Fruit fly (Drosophila melanogaster): ENCODE results near the gene CG42402.
A peak's percentile ranks its signal among the peaks of the same experiment; 100 is the strongest.
"Not testable (repeated sequence)": the region's sequence is repeated elsewhere in the genome, so short reads cannot be mapped to it uniquely, and the experiment has no call there.

The CG42402 gene

DNA sequence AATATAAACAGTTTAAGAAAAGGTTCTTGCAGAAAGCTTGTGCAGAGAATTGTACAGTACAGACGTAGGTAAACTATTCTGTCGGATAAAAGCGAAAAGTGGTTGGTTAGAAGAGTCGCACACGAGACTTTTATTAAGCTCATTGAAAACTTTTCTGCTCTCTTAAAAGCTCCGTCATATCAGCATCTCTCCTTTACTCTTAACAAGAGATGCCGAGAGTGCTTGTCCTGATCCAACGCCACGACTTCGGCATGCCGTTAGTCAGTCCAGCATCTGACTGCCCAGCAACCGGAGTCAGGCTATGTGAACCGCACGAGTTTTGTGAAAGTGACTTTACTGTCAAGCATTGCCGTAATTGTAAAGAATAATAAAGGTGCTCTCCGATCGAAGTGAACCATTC, at the start of gene CG42402:
TSS of gene CG42402 (plus strand) at position 282 of the 400 bp plus-strand sequence.
- TF ChIP-seq fd96Ca (GFP tag; IDR thresholded peaks at IDR 0.05) (no peak), CG10348 (GFP tag; IDR thresholded peaks at IDR 0.05) (no peak), CG12605 (GFP tag; IDR thresholded peaks at IDR 0.05) (no peak), rn (GFP tag; IDR thresholded peaks at IDR 0.05) (no peak), Pif1A (GFP tag; optimal IDR thresholded peaks at IDR 0.05) (no peak), CG14655 (GFP tag; optimal IDR thresholded peaks at IDR 0.05) (no peak)

DNA sequence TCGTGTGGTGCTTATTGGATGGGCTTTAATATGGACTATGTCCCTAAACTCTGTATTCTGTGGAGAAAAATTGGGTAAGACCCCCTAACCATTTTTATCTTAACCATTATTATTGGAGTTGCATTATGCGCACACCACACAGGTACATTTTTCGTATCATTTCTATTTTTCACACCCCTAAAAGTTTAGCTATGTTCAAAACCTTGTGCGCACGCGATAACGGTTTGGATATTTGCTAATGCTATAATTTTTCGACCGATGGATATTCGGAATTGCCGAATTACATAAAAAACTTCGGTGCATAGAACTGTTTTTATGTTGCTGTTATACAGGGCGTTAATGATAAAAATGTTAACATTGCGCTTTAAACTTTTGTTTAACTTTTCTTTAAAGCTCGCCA, 4.0 kb downstream of the CG42402 start:
- TF ChIP-seq D1 (tag; optimal IDR thresholded peaks at IDR 0.05) (peak; percentile 56), EcR (GFP tag; optimal IDR thresholded peaks at IDR 0.05) (no peak), CG14655 (GFP tag; optimal IDR thresholded peaks at IDR 0.05) (no peak), CG4496 (GFP tag; IDR thresholded peaks at IDR 0.05) (no peak)

DNA sequence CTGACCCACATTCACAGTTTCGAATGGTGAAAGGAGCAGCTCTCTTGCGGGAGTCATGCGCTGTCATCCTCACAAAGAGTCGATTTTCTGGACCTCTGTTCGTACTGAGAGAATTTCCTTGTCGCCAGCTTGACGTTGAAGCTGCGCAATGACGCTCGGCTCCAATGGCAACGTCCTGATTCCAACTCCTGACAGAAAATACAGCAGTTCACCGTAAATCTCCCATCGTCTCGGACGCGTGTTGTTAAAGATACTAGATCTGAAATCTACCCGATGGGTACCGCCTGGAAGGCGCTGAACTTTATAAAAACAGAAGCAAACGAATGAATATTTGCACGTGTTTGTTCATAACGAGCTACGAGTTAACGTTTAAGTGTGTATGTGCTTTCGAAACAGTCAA, 6.1 kb downstream of the CG42402 start:
- TF ChIP-seq CG32121 (GFP tag; IDR thresholded peaks at IDR 0.05) (no peak), CG8301 (tag; optimal IDR thresholded peaks at IDR 0.05) (no peak)

DNA sequence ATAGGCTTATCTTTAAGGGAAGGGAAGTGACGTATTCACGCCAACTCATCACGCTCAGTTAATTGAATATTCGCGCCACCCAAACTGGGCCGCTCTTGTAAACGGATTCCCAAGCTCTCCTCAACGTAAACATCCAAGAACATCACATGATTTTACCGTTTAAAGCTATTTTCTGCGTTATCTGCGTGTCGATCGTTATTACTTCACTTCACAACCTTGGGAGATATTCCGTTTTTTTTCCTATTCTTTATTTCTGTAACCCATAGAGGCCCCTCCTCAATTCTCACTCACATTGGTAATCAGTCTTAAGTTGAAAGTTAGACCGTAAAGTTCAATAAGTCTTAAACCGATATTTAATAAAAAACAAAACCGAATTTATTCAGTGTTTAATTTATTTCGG, 48.4 kb downstream of the CG42402 start, which contains the start of gene Gfat1:
TSS of gene Gfat1 (plus strand) at position 301 of the 400 bp plus-strand sequence.
- TF ChIP-seq CG12605 (GFP tag; IDR thresholded peaks at IDR 0.05); CG9948 (tag; optimal IDR thresholded peaks at IDR 0.05); CG14655 (GFP tag; optimal IDR thresholded peaks at IDR 0.05): not testable (repeated sequence)

DNA sequence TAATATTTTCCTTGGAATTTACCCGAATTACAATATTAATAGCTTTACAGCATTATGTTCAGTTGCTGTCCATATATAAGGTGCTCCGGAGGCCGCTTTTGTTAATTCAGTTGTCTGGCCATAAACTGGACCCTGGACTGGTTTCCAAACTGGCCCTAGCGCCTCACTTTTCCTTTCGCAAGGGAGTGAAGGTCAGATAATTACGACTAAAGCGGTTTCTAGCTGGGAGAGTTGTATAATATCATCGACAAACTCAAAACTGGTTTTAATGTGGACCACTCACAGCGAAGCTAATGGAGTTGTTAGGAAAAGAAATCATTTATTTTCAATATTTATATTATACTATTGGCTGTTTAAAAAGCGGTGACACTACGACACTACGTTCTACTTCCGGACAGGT, 49.8 kb downstream of the CG42402 start:
- TF ChIP-seq CG32121 (GFP tag; IDR thresholded peaks at IDR 0.05) (no peak), EcR (GFP tag; optimal IDR thresholded peaks at IDR 0.05) (peak; percentile 42), Pif1B (GFP tag; optimal IDR thresholded peaks at IDR 0.05) (no peak), CG17806 (tag; optimal IDR thresholded peaks at IDR 0.05) (no peak)

DNA sequence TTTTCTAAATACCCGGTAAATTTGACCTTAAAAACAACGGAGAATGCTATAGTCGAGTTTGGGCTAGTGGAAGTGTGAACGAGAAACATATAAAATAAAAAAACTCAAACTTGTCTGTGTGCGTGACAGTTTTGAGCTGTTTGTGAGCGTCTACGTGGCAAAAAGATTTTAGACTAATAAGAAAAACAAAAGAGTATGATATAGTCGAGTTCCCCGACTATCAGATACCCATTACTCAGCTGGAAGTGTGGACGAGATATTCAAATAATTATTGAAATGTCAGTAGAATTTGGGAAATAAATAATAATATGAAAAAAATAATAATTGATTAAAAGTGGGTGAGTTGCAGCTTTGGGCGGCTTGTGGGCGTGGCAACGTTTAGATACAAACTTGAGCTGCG, 50.6 kb downstream of the CG42402 start:
- no peak for TF ChIP-seq gl (tag; optimal IDR thresholded peaks at IDR 0.05)
- TF ChIP-seq CG8301 (tag; optimal IDR thresholded peaks at IDR 0.05), result no peak

DNA sequence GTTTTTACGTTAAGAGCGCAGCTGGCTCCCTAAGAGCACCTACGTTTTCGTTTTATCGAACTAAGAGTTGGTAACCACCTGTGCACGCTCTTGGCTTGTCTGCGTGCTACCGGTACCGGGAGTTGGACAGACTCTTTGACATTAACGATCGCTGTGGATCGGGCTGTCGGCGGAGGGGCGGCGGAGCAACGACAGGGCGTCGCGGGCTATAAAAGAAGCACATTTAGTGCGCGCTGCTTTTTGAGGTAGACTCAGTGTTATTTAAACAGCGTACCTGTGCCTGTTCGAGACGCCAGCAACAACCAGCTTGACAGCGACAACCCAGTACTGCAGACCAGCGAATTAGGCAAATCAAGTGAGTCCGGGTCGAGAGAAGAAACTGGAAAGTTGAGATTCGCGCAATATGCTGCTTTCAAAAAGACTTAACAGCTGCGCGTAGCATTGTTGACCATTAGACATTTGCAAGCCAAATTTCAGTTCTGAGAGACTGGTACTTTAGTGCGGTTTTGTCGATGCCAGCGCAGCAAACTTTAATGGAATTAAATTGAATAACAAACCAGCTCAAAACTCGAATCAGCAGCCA, 52.6 kb downstream of the CG42402 start:
- TF ChIP-seq EcR (GFP tag; optimal IDR thresholded peaks at IDR 0.05), result no peak
- no peak for TF ChIP-seq CG34367 (tag; optimal IDR thresholded peaks at IDR 0.05)
- no peak for TF ChIP-seq rn (GFP tag; IDR thresholded peaks at IDR 0.05)
- peak; percentile 25 for TF ChIP-seq CG14655 (GFP tag; optimal IDR thresholded peaks at IDR 0.05)
- TF ChIP-seq CG4496 (GFP tag; IDR thresholded peaks at IDR 0.05), result no peak; the same call in 2 of the 3 replicates
- no peak for TF ChIP-seq gl (tag; optimal IDR thresholded peaks at IDR 0.05)
- peak; percentile 10 for TF ChIP-seq Pif1A (GFP tag; optimal IDR thresholded peaks at IDR 0.05)
- TF ChIP-seq Snoo (tag; optimal IDR thresholded peaks at IDR 0.05), result peak; percentile 28
- peak; percentile 48 for TF ChIP-seq Ets98B (GFP tag; IDR thresholded peaks at IDR 0.05)
- TF ChIP-seq CG10348 (GFP tag; IDR thresholded peaks at IDR 0.05), result no peak

Measured in whole organism, pupa.